Worm (Caenorhabditis elegans) whole organism, midembryonic: ENCODE results near the gene nhr-108.
"Not testable (repeated sequence)": the region's sequence is repeated elsewhere in the genome, so short reads cannot be mapped to it uniquely, and the experiment has no call there.

Experiments used
- T22C8.4 ChIP-seq: fragments of 200-800 bp; sonication (Bioruptor generic); IDR thresholded peaks from 2 replicates; pipeline ENCODE4 v1.3.6; 2022; ENCODE audit warnings: missing genetic modification characterization, missing compliant biosample characterization
- cog-1 ChIP-seq: sonication (generic microtip); optimal IDR thresholded peaks from 2 replicates; lab custom pipeline; 2016; ENCODE audit warnings: missing genetic modification characterization, missing compliant biosample characterization
- flt-1 ChIP-seq: fragments of 200-800 bp; sonication (Bioruptor generic); IDR thresholded peaks from 2 replicates; pipeline ENCODE4 v1.3.6; 2022; ENCODE audit warnings: missing genetic modification characterization, missing compliant biosample characterization
- klf-2 ChIP-seq: fragments of 200-800 bp; sonication (Bioruptor generic); conservative IDR thresholded peaks from 2 replicates; pipeline ENCODE4 v1.3.6; 2022; ENCODE audit warnings: missing genetic modification reagents, missing genetic modification characterization, missing compliant biosample characterization
- med-1 ChIP-seq: sonication (generic microtip); optimal IDR thresholded peaks from 2 replicates; lab custom pipeline; 2017; ENCODE audit warnings: missing genetic modification characterization, mild to moderate bottlenecking, missing compliant biosample characterization, antibody characterized with exemption, missing genetic modification reagents; ENCODE audit not compliant: insufficient read depth
- ref-1 ChIP-seq: fragments of 200-800 bp; sonication (Bioruptor generic); conservative IDR thresholded peaks from 2 replicates; pipeline ENCODE4 v1.3.6; 2022; ENCODE audit warnings: missing genetic modification reagents, missing genetic modification characterization, missing compliant biosample characterization
- tab-1 ChIP-seq: fragments of 200-800 bp; sonication (Bioruptor generic); IDR thresholded peaks from 2 replicates; pipeline ENCODE4 v1.3.6; 2022; ENCODE audit warnings: missing genetic modification characterization, missing compliant biosample characterization
- ztf-23 ChIP-seq: fragments of 200-800 bp; sonication (Bioruptor generic); IDR thresholded peaks from 2 replicates; pipeline ENCODE4 v1.3.6; 2022; ENCODE audit warnings: missing genetic modification reagents, missing genetic modification characterization, missing compliant biosample characterization
- ztf-29 ChIP-seq: fragments of 200-800 bp; sonication (Bioruptor generic); IDR thresholded peaks from 2 replicates; pipeline ENCODE4 v1.3.6; 2022; ENCODE audit warnings: missing genetic modification reagents, missing genetic modification characterization, missing compliant biosample characterization

The nhr-108 gene

DNA sequence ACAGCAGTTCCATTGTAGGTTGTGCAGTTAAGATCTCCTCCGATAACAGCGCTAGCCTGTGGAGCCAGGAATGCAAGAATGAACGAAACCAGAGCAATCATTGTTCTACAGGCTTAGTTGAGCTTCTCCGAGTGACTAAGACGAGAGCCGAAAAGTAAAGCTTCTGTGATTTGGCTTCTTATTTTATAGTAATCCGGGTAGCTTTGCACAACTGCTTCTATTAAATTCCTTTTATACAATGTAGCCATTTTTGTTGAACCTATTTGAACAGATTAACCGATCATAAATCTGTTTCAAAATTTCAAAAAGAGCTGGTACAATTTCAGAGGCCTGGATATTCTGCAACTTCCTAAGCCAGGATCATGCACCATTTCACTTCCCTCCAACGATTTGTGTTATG is 6.8 kb downstream of the nhr-108 start, which contains the start of gene F35E8.9:
Gene F35E8.9, minus strand, starts transcription at position 101 of the 400 bp plus-strand sequence.
- no peak for TF ChIP-seq flt-1 (GFP tag; lab: Robert Waterston, UW)
- TF ChIP-seq T22C8.4 (GFP tag; lab: Robert Waterston, UW): no peak
- TF ChIP-seq tab-1 (GFP tag; lab: Robert Waterston, UW): no peak
- no peak for TF ChIP-seq ztf-23 (GFP tag; lab: Robert Waterston, UW)
- no peak for TF ChIP-seq cog-1 (tag; lab: Kevin White, UChicago)
- TF ChIP-seq ref-1 (GFP tag; lab: Robert Waterston, UW): no peak
- TF ChIP-seq klf-2 (GFP tag; lab: Robert Waterston, UW): no peak
- TF ChIP-seq ztf-29 (GFP tag; lab: Robert Waterston, UW): no peak
- TF ChIP-seq med-1 (GFP tag; lab: Kevin White, UChicago): no peak

DNA sequence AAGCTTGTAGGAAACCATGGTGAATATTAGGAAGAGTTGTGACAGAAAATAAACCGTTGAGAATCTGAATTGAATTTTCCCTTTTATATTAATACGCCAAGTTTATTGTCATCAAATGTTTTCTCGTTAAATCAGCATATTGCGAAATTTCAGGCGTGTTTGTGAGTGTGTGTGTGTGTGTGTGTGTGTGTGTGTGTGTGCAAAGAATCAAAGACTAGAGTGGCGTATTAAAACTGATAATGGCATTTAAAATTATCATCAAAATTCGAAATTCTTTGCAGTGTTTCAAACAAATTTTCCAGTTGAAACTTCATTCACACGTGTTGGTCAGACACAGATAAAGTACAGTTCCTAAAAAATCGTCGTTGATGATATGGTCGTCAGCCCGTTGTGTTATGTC is 8.4 kb downstream of the nhr-108 start, which contains the start of gene gst-38:
Gene gst-38, minus strand, starts transcription at position 152 of the 400 bp plus-strand sequence.
- TF ChIP-seq T22C8.4 (GFP tag; lab: Robert Waterston, UW): no peak
- no peak for TF ChIP-seq ztf-29 (GFP tag; lab: Robert Waterston, UW)
- no peak for TF ChIP-seq flt-1 (GFP tag; lab: Robert Waterston, UW)
- TF ChIP-seq tab-1 (GFP tag; lab: Robert Waterston, UW): no peak
- no peak for TF ChIP-seq cog-1 (tag; lab: Kevin White, UChicago)
- no peak for TF ChIP-seq ztf-23 (GFP tag; lab: Robert Waterston, UW)
- no peak for TF ChIP-seq med-1 (GFP tag; lab: Kevin White, UChicago)
- TF ChIP-seq ref-1 (GFP tag; lab: Robert Waterston, UW): no peak
- TF ChIP-seq klf-2 (GFP tag; lab: Robert Waterston, UW): no peak

DNA sequence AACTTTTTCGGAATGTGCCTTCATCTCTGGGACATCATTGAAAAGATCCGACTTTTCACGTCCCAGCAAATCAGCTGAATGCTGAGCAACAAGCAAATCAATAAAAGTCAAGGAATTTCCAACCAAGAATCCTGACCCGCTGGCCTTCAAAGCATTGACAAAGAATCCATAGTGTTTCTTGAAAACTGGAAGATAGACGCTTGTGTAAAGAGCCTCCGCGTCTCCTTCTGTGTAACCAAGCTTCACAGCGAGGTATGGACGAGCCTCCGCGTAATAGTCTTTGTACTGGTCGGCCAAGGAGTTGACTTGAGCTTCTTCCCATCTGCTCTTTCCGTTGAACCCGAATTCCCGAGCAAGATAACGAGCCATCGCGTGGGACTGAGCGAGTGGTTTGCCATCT is 9.0 kb downstream of the nhr-108 start:
- TF ChIP-seq cog-1 (tag; lab: Kevin White, UChicago) (no peak), klf-2 (GFP tag; lab: Robert Waterston, UW) (no peak)

DNA sequence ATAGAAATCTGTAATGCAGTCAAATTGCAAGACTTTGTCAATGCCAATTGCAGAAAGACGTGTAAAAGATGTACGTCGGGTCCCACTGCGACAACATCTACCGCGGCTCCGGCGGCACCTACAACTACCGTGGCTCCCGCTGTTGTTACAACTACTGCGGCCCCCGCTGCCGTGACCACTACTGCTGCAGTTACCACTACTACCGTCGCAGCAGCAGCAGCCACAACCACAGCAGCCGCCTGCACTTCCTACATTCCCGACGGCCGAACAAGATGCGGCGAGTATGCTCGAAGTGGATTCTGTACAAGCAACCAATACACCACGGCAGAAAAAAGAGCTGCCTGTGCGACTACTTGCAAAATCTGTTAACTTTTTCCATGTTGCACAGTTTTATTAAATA is 9.5 kb downstream of the nhr-108 start:
- TF ChIP-seq tab-1 (GFP tag; lab: Robert Waterston, UW) (no peak), med-1 (GFP tag; lab: Kevin White, UChicago) (no peak), klf-2 (GFP tag; lab: Robert Waterston, UW) (no peak), flt-1 (GFP tag; lab: Robert Waterston, UW) (no peak), ztf-29 (GFP tag; lab: Robert Waterston, UW) (no peak), ztf-23 (GFP tag; lab: Robert Waterston, UW) (no peak), T22C8.4 (GFP tag; lab: Robert Waterston, UW) (no peak), ref-1 (GFP tag; lab: Robert Waterston, UW) (no peak), cog-1 (tag; lab: Kevin White, UChicago) (no peak)

DNA sequence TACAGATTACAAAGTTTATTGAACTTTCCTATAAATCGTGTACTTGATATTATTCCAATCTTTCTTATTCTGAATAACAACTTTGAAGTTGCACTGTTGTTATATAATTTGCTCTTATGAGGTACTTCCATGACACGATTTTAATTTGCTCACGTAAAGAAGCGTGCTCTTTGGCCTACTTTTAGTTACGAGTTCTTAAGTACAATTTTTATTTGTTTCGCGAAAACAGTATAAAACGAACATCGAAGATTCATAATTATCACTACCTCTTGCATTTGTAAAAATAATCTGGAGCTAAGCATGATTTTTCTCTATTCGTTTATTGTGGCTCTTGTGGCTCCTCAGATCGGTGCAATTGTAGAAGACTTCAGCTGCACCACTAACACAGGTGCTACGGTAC is 10.6 kb downstream of the nhr-108 start, which contains the start of gene F35E8.7:
Gene F35E8.7, plus strand, starts transcription at position 301 of the 400 bp plus-strand sequence.
- TF ChIP-seq ztf-29 (GFP tag; lab: Robert Waterston, UW) (no peak), cog-1 (tag; lab: Kevin White, UChicago) (no peak), flt-1 (GFP tag; lab: Robert Waterston, UW) (no peak), tab-1 (GFP tag; lab: Robert Waterston, UW) (no peak), T22C8.4 (GFP tag; lab: Robert Waterston, UW) (no peak), med-1 (GFP tag; lab: Kevin White, UChicago) (no peak), ztf-23 (GFP tag; lab: Robert Waterston, UW) (no peak), ref-1 (GFP tag; lab: Robert Waterston, UW) (no peak), klf-2 (GFP tag; lab: Robert Waterston, UW) (no peak)

DNA sequence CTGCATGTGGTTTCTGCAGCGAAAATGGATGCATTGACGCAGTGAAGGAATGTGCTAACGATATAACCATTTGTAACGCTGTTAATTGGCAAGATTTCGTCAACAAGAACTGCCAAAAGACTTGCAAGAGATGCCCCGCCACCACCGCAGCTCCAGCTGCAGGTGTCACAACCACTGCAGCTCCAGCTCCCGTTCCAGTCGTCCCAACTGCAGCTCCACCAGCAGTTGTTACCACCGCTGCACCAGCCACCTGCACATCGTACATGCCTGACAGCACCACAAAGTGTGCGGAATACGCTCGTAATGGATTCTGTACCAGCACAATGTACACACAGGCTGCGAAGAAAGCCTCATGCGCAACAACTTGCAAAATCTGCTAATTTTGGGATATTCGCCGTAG is 11.6 kb downstream of the nhr-108 start:
- TF ChIP-seq flt-1 (GFP tag; lab: Robert Waterston, UW) (no peak), klf-2 (GFP tag; lab: Robert Waterston, UW) (no peak), ztf-23 (GFP tag; lab: Robert Waterston, UW) (no peak), cog-1 (tag; lab: Kevin White, UChicago) (no peak), T22C8.4 (GFP tag; lab: Robert Waterston, UW) (no peak), ztf-29 (GFP tag; lab: Robert Waterston, UW) (no peak), tab-1 (GFP tag; lab: Robert Waterston, UW) (no peak), med-1 (GFP tag; lab: Kevin White, UChicago) (no peak), ref-1 (GFP tag; lab: Robert Waterston, UW) (no peak)

DNA sequence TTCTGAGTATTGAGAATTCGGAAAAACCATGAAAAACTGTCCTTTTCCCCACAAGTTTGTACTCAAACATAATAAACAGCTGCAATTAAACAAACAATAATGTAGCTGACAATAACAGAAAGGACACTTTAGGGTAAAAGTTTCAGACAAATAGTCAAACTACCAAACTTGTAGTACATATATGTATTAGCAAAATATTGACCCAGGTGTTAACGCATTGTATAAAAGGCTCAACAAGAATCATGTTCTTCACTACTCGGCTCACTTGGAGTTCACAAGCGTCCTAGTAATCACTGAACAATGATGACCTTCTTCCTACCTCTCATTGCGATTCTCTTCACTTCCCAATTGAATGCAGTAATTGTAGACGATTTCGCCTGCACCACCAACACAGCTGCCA is 12.4 kb downstream of the nhr-108 start, which contains the start of gene F35E8.6:
Gene F35E8.6, plus strand, starts transcription at position 301 of the 400 bp plus-strand sequence.
- TF ChIP-seq med-1 (GFP tag; lab: Kevin White, UChicago): no peak
- no peak for TF ChIP-seq ref-1 (GFP tag; lab: Robert Waterston, UW)
- TF ChIP-seq flt-1 (GFP tag; lab: Robert Waterston, UW): no peak
- no peak for TF ChIP-seq tab-1 (GFP tag; lab: Robert Waterston, UW)
- no peak for TF ChIP-seq cog-1 (tag; lab: Kevin White, UChicago)
- TF ChIP-seq ztf-23 (GFP tag; lab: Robert Waterston, UW): no peak
- TF ChIP-seq T22C8.4 (GFP tag; lab: Robert Waterston, UW): no peak
- no peak for TF ChIP-seq klf-2 (GFP tag; lab: Robert Waterston, UW)
- no peak for TF ChIP-seq ztf-29 (GFP tag; lab: Robert Waterston, UW)

DNA sequence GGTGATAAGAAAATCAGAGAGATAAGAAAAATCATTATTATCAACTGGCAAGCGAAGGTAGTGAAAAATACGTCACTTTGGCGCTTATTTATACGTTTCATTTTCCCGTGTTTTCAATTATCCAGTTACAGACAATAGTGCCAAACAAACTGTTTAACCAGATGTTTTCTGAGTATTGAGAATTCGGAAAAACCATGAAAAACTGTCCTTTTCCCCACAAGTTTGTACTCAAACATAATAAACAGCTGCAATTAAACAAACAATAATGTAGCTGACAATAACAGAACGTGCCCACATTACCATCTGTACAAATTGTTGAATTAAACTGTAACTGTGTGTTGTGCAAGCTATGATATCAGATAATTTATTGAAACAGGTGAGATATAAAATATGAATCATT is 18.7 kb downstream of the nhr-108 start, which contains the start of the genes F35E8.1 and F35E8.2:
Gene F35E8.1, minus strand, starts transcription at position 101 of the 400 bp plus-strand sequence.
Gene F35E8.2, plus strand, starts transcription at position 132 of the 400 bp plus-strand sequence.
- TF ChIP-seq ref-1, T22C8.4, tab-1 (GFP tag; lab: Robert Waterston, UW): not testable (repeated sequence)

DNA sequence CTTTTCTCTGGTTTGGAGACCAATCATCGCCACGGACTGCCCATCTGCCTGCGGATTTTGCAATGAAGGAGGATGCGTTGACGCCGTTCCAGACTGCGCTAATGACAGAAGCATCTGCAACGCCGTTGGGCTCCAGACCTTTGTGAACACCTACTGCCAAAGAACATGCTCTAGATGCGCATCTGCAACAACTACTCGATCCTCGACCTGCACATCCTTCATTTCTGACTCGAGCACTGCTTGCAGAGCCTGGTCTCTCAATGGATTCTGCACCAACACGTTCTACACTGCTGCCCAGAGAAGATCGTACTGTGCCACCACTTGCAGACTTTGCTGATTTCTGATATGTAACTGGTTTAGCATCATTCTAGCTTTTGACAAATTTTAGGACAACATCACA is 23.7 kb downstream of the nhr-108 start:
- no peak for TF ChIP-seq ztf-29 (GFP tag; lab: Robert Waterston, UW)
- TF ChIP-seq med-1 (GFP tag; lab: Kevin White, UChicago): no peak
- no peak for TF ChIP-seq klf-2 (GFP tag; lab: Robert Waterston, UW)
- TF ChIP-seq ztf-23 (GFP tag; lab: Robert Waterston, UW): no peak
- no peak for TF ChIP-seq tab-1 (GFP tag; lab: Robert Waterston, UW)
- TF ChIP-seq T22C8.4 (GFP tag; lab: Robert Waterston, UW): no peak
- no peak for TF ChIP-seq ref-1 (GFP tag; lab: Robert Waterston, UW)
- no peak for TF ChIP-seq cog-1 (tag; lab: Kevin White, UChicago)
- no peak for TF ChIP-seq flt-1 (GFP tag; lab: Robert Waterston, UW)
